Fruit fly (Drosophila melanogaster) whole organism, embryonic: ENCODE results near the gene dmGlut.

ENCODE experiments used
- Adf1 ChIP-seq: fragments of 200-800 bp; sonication (Bioruptor generic); IDR thresholded peaks from 2 replicates; pipeline ENCODE4 v1.3.6; 2022; ENCODE audit warnings: missing biosample characterization, missing genetic modification characterization
- BEAF-32 ChIP-seq: fragments of 200-800 bp; sonication (Bioruptor generic); optimal IDR thresholded peaks from 3 replicates; lab custom pipeline; 2017; ENCODE audit warnings: missing biosample characterization, missing genetic modification characterization, mild to moderate bottlenecking, moderate library complexity, missing genetic modification reagents
- CG10543 ChIP-seq: fragments of 200-800 bp; sonication (Bioruptor generic); optimal IDR thresholded peaks from 3 replicates; lab custom pipeline; 2017; ENCODE audit warnings: missing biosample characterization, mild to moderate bottlenecking, missing genetic modification characterization, moderate library complexity
- CG11093 ChIP-seq: fragments of 200-800 bp; sonication (Bioruptor generic); IDR thresholded peaks from 3 replicates; pipeline ENCODE4 v1.3.6; 2022; ENCODE audit warnings: missing biosample characterization, missing genetic modification characterization
- CG11695 ChIP-seq: fragments of 200-800 bp; sonication (Bioruptor generic); IDR thresholded peaks from 3 replicates; pipeline ENCODE4 v1.3.6; 2022; ENCODE audit warnings: missing biosample characterization, missing genetic modification characterization
- CG12155 ChIP-seq: fragments of 200-800 bp; sonication (Bioruptor generic); optimal IDR thresholded peaks from 3 replicates; lab custom pipeline; 2016; ENCODE audit warnings: missing biosample characterization, missing genetic modification characterization
- CG13296 ChIP-seq: fragments of 200-800 bp; sonication (Bioruptor generic); optimal IDR thresholded peaks from 3 replicates; lab custom pipeline; 2018; ENCODE audit warnings: missing biosample characterization, mild to moderate bottlenecking, missing genetic modification characterization
- CG13775 ChIP-seq: fragments of 200-800 bp; sonication (Bioruptor generic); optimal IDR thresholded peaks from 3 replicates; lab custom pipeline; 2017; ENCODE audit warnings: missing biosample characterization, mild to moderate bottlenecking, missing genetic modification characterization
- CG15479 ChIP-seq: fragments of 200-800 bp; sonication (Bioruptor generic); optimal IDR thresholded peaks from 3 replicates; lab custom pipeline; 2019; ENCODE audit warnings: missing biosample characterization, mild to moderate bottlenecking, missing genetic modification characterization, moderate library complexity
- CG17385 ChIP-seq: fragments of 200-800 bp; sonication (Bioruptor generic); optimal IDR thresholded peaks from 3 replicates; lab custom pipeline; 2018; ENCODE audit warnings: missing biosample characterization, mild to moderate bottlenecking, missing genetic modification characterization
- CG18764 ChIP-seq: fragments of 200-800 bp; sonication (Bioruptor generic); optimal IDR thresholded peaks from 3 replicates; lab custom pipeline; 2016; ENCODE audit warnings: missing biosample characterization, missing genetic modification characterization
- CG2129 ChIP-seq: fragments of 200-800 bp; sonication (Bioruptor generic); IDR thresholded peaks from 2 replicates; pipeline ENCODE4 v1.3.6; 2022; ENCODE audit warnings: missing biosample characterization, missing genetic modification characterization; ENCODE audit not compliant: partially characterized antibody
- CG3163 ChIP-seq: fragments of 200-800 bp; sonication (Bioruptor generic); optimal IDR thresholded peaks from 3 replicates; lab custom pipeline; 2016; ENCODE audit warnings: missing biosample characterization, missing genetic modification characterization
- CG33557 ChIP-seq: fragments of 200-800 bp; sonication (Bioruptor generic); optimal IDR thresholded peaks from 2 replicates; lab custom pipeline; 2019; ENCODE audit warnings: missing biosample characterization, mild to moderate bottlenecking, missing genetic modification characterization, moderate library complexity
- CG34224 ChIP-seq: fragments of 200-800 bp; sonication (Bioruptor generic); IDR thresholded peaks from 3 replicates; pipeline ENCODE4 v1.3.6; 2022; ENCODE audit warnings: missing biosample characterization, missing genetic modification characterization; ENCODE audit not compliant: partially characterized antibody
- CG3838 ChIP-seq: fragments of 200-800 bp; sonication (Bioruptor generic); optimal IDR thresholded peaks from 3 replicates; lab custom pipeline; 2016; ENCODE audit warnings: missing biosample characterization, missing genetic modification characterization
- CG4328 ChIP-seq: fragments of 200-800 bp; sonication (Bioruptor generic); optimal IDR thresholded peaks from 3 replicates; lab custom pipeline; 2017; ENCODE audit warnings: missing biosample characterization, missing genetic modification reagents, missing genetic modification characterization
- CG7839 ChIP-seq: fragments of 200-800 bp; sonication (Bioruptor generic); optimal IDR thresholded peaks from 3 replicates; lab custom pipeline; 2018; ENCODE audit warnings: missing biosample characterization, mild to moderate bottlenecking, missing genetic modification characterization, moderate library complexity
- CG8924 ChIP-seq: fragments of 200-800 bp; optimal IDR thresholded peaks from 3 replicates; lab custom pipeline; 2019; ENCODE audit warnings: missing biosample characterization, mild to moderate bottlenecking, missing genetic modification characterization, moderate library complexity
- CG9215 ChIP-seq: fragments of 200-800 bp; sonication (Bioruptor generic); IDR thresholded peaks from 2 replicates; pipeline ENCODE4 v1.3.6; 2022; ENCODE audit warnings: missing biosample characterization, missing genetic modification characterization
- Dref ChIP-seq: fragments of 200-800 bp; sonication (Bioruptor generic); IDR thresholded peaks from 2 replicates; pipeline ENCODE4 v1.3.6; 2022; ENCODE audit warnings: missing biosample characterization, missing genetic modification characterization
- Hr3 ChIP-seq: fragments of 200-800 bp; sonication (Bioruptor generic); optimal IDR thresholded peaks from 3 replicates; lab custom pipeline; 2016; ENCODE audit warnings: missing biosample characterization, missing genetic modification characterization
- Hr51 ChIP-seq, 2 experiments: fragments of 200-800 bp; sonication (Bioruptor generic); optimal IDR thresholded peaks; 2 replicates in 1 of 2; 3 replicates in 1 of 2; lab custom pipeline; 2016 to 2018; ENCODE audit warnings: missing biosample characterization in 2 of 2, missing genetic modification characterization in 2 of 2, mild to moderate bottlenecking in 1 of 2, moderate library complexity in 1 of 2
- Hsf ChIP-seq: fragments of 200-800 bp; sonication (Bioruptor generic); optimal IDR thresholded peaks from 3 replicates; lab custom pipeline; 2016; ENCODE audit warnings: missing biosample characterization, missing genetic modification characterization
- NfI ChIP-seq: fragments of 200-800 bp; sonication (Bioruptor generic); optimal IDR thresholded peaks from 3 replicates; lab custom pipeline; 2018; ENCODE audit warnings: missing biosample characterization, mild to moderate bottlenecking, missing genetic modification characterization, moderate library complexity
- Sry-β ChIP-seq: fragments of 200-800 bp; sonication (Bioruptor generic); optimal IDR thresholded peaks from 2 replicates; lab custom pipeline; 2018; ENCODE audit warnings: missing biosample characterization, mild to moderate bottlenecking, missing genetic modification characterization, moderate library complexity
- az2 ChIP-seq: fragments of 200-800 bp; sonication (Bioruptor generic); optimal IDR thresholded peaks from 3 replicates; lab custom pipeline; 2016; ENCODE audit warnings: missing biosample characterization, missing genetic modification characterization
- bcd ChIP-seq: fragments of 200-800 bp; sonication (Bioruptor generic); optimal IDR thresholded peaks from 2 replicates; lab custom pipeline; 2017; ENCODE audit warnings: missing biosample characterization, mild to moderate bottlenecking, missing genetic modification characterization
- cato ChIP-seq: fragments of 200-800 bp; sonication (Bioruptor generic); optimal IDR thresholded peaks from 2 replicates; lab custom pipeline; 2016; ENCODE audit warnings: missing biosample characterization, missing genetic modification characterization, borderline replicate concordance
- caup ChIP-seq: fragments of 200-800 bp; sonication (Bioruptor generic); optimal IDR thresholded peaks from 3 replicates; lab custom pipeline; 2017; ENCODE audit warnings: missing biosample characterization, mild to moderate bottlenecking, missing genetic modification characterization, moderate library complexity; ENCODE audit not compliant: severe bottlenecking
- dan ChIP-seq: fragments of 200-800 bp; sonication (Bioruptor generic); IDR thresholded peaks from 2 replicates; pipeline ENCODE4 v1.3.6; 2022; ENCODE audit warnings: missing biosample characterization, missing genetic modification characterization
- dimm ChIP-seq: fragments of 200-800 bp; sonication (Bioruptor generic); IDR thresholded peaks from 2 replicates; pipeline ENCODE4 v1.3.6; 2022; ENCODE audit warnings: missing biosample characterization, missing genetic modification characterization
- en ChIP-seq: fragments of 200-800 bp; sonication (Bioruptor generic); optimal IDR thresholded peaks from 2 replicates; lab custom pipeline; 2016; ENCODE audit warnings: missing biosample characterization, missing genetic modification characterization
- exex ChIP-seq: fragments of 200-800 bp; sonication (Bioruptor generic); optimal IDR thresholded peaks from 4 replicates; lab custom pipeline; 2018; ENCODE audit warnings: missing biosample characterization, mild to moderate bottlenecking, missing genetic modification characterization, moderate library complexity
- fd96Cb ChIP-seq: fragments of 200-800 bp; sonication (Bioruptor generic); optimal IDR thresholded peaks from 2 replicates; lab custom pipeline; 2018; ENCODE audit warnings: missing biosample characterization, mild to moderate bottlenecking, missing genetic modification characterization, moderate library complexity
- gcm2 ChIP-seq: fragments of 200-800 bp; sonication (Bioruptor generic); optimal IDR thresholded peaks from 2 replicates; lab custom pipeline; 2016; ENCODE audit warnings: missing biosample characterization, missing genetic modification characterization
- h ChIP-seq: fragments of >200 bp; optimal IDR thresholded peaks from 2 replicates; lab custom pipeline; 2017
- her ChIP-seq: fragments of 200-800 bp; sonication (Bioruptor generic); optimal IDR thresholded peaks from 2 replicates; lab custom pipeline; 2016; ENCODE audit warnings: missing biosample characterization, missing genetic modification characterization
- kay ChIP-seq: fragments of 200-800 bp; sonication (Bioruptor generic); optimal IDR thresholded peaks from 2 replicates; lab custom pipeline; 2016; ENCODE audit warnings: missing biosample characterization, missing genetic modification characterization
- lab ChIP-seq: fragments of 200-800 bp; sonication (Bioruptor generic); optimal IDR thresholded peaks from 3 replicates; lab custom pipeline; 2017; ENCODE audit warnings: missing biosample characterization, missing genetic modification characterization, mild to moderate bottlenecking, moderate library complexity, missing genetic modification reagents
- luna ChIP-seq: fragments of 200-800 bp; sonication (Bioruptor generic); optimal IDR thresholded peaks from 2 replicates; lab custom pipeline; 2016; ENCODE audit warnings: missing biosample characterization, missing genetic modification characterization
- nom ChIP-seq: fragments of 200-800 bp; sonication (Bioruptor generic); optimal IDR thresholded peaks from 2 replicates; lab custom pipeline; 2017; ENCODE audit warnings: missing biosample characterization, missing genetic modification characterization, mild to moderate bottlenecking, moderate library complexity, missing genetic modification reagents
- pb ChIP-seq: fragments of 200-800 bp; sonication (Bioruptor generic); optimal IDR thresholded peaks from 3 replicates; lab custom pipeline; 2016; ENCODE audit warnings: missing biosample characterization, missing genetic modification characterization
- pfk ChIP-seq: fragments of 200-800 bp; sonication (Bioruptor generic); optimal IDR thresholded peaks from 2 replicates; lab custom pipeline; 2018; ENCODE audit warnings: missing biosample characterization, mild to moderate bottlenecking, missing genetic modification characterization, moderate library complexity
- pho ChIP-seq: fragments of 200-800 bp; sonication (Bioruptor generic); optimal IDR thresholded peaks from 2 replicates; lab custom pipeline; 2016; ENCODE audit warnings: missing biosample characterization, missing genetic modification characterization
- slbo ChIP-seq: fragments of 200-800 bp; sonication (Bioruptor generic); IDR thresholded peaks from 2 replicates; pipeline ENCODE4 v1.3.6; 2022; ENCODE audit warnings: missing biosample characterization, missing genetic modification characterization
- tll ChIP-seq, 2 experiments: fragments of 200-800 bp in 1 of 2; fragments of >200 bp in 1 of 2; sonication (Bioruptor generic) in 1 of 2; optimal IDR thresholded peaks; 2 replicates each; lab custom pipeline; 2017 to 2019; ENCODE audit warnings: missing biosample characterization in 2 of 2, missing genetic modification characterization in 2 of 2, mild to moderate bottlenecking in 1 of 2, moderate library complexity in 1 of 2
- toy ChIP-seq: fragments of 200-800 bp; sonication (Bioruptor generic); IDR thresholded peaks from 2 replicates; pipeline ENCODE4 v1.3.6; 2022; ENCODE audit warnings: missing biosample characterization, missing genetic modification characterization
- trh ChIP-seq: fragments of 200-800 bp; sonication (Bioruptor generic); optimal IDR thresholded peaks from 2 replicates; lab custom pipeline; 2016; ENCODE audit warnings: missing biosample characterization, missing genetic modification characterization
- vnd ChIP-seq: fragments of 200-800 bp; sonication (Bioruptor generic); IDR thresholded peaks from 3 replicates; pipeline ENCODE4 v1.3.6; 2022; ENCODE audit warnings: missing biosample characterization, missing genetic modification characterization; ENCODE audit not compliant: partially characterized antibody

dmGlut gene

DNA sequence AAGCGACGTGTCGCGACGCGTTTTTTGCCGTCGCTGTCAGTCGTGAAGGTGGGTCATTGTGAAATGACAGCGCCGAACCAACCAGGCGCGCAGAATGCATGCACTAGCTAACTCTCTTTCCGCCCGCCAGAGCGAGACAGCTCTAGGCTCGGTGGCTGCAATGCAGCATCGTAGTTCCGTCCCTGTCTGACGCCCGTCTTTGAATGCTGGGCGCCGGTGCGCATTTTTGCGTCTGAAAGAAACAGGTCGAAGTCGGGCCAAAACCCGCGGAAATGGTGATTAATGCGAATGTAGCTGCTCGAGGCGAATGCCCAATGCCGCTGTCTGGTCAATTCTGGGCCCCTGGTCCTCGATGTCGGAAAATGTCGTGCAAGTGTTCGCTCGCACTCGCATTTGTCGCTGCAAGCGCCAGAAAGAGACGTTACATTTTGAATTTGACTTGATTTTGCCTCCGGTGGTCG is 19.9 kb upstream of the dmGlut start (continued):
- peak; percentile 56 for TF ChIP-seq CG18764 (GFP tag; lab: Kevin White, UChicago)
- TF ChIP-seq her (GFP tag; lab: Kevin White, UChicago) = peak; percentile 77
- TF ChIP-seq CG8924 (tag; lab: Kevin White, UChicago) = peak; percentile 32
- TF ChIP-seq en (GFP tag; lab: Kevin White, UChicago) = peak; percentile 10
- TF ChIP-seq CG34224 (GFP tag; lab: Robert Waterston, UW) = no peak
- TF ChIP-seq kay (GFP tag; lab: Kevin White, UChicago) = peak; percentile 89
- no peak for TF ChIP-seq Hr3
- peak; percentile 76 for TF ChIP-seq pfk
- TF ChIP-seq Adf1 (GFP tag; lab: Robert Waterston, UW) = no peak
- peak; percentile 87 for TF ChIP-seq pb (GFP tag; lab: Kevin White, UChicago)
- TF ChIP-seq vnd (GFP tag; lab: Robert Waterston, UW) = no peak
- peak; percentile 68 for TF ChIP-seq CG33557 (GFP tag; lab: Kevin White, UChicago)
- no peak for TF ChIP-seq CG9215 (GFP tag; lab: Robert Waterston, UW)
- TF ChIP-seq NfI (GFP tag; lab: Kevin White, UChicago) = peak; percentile 75
- no peak for TF ChIP-seq cato (GFP tag; lab: Kevin White, UChicago)
- TF ChIP-seq tll (GFP tag; optimal IDR thresholded peaks at IDR 0.05; lab: Kevin White, UChicago) = peak in 1 of 2 experiments; percentile 92
- peak; percentile 76 for TF ChIP-seq exex (tag; lab: Kevin White, UChicago)
- TF ChIP-seq caup (GFP tag; lab: Kevin White, UChicago) = peak; percentile 45
- TF ChIP-seq CG10543 (GFP tag; lab: Kevin White, UChicago) = peak; percentile 100
- TF ChIP-seq BEAF-32 (GFP tag; lab: Kevin White, UChicago) = peak; percentile 11
- TF ChIP-seq h (lab: Kevin White, UChicago) = peak; percentile 25
- TF ChIP-seq CG3163 (GFP tag; lab: Kevin White, UChicago) = peak; percentile 40
- peak; percentile 64 for TF ChIP-seq CG3838
- no peak for TF ChIP-seq fd96Cb (tag; lab: Kevin White, UChicago)
- no peak for TF ChIP-seq luna (GFP tag; lab: Kevin White, UChicago)
- peak; percentile 100 for TF ChIP-seq CG15479 (GFP tag; lab: Kevin White, UChicago)
- peak; percentile 58; the same call in 1 of the 3 replicates for TF ChIP-seq CG11093 (GFP tag; lab: Robert Waterston, UW)
- no peak for TF ChIP-seq dimm
- TF ChIP-seq CG13775 = peak; percentile 41
- TF ChIP-seq CG2129 = no peak
- no peak for TF ChIP-seq dan (GFP tag; lab: Robert Waterston, UW)
- no peak for TF ChIP-seq Hsf (GFP tag; lab: Kevin White, UChicago)
- TF ChIP-seq trh (GFP tag; lab: Kevin White, UChicago) = no peak
- TF ChIP-seq Dref (GFP tag; lab: Robert Waterston, UW) = no peak
- peak; percentile 32 for TF ChIP-seq bcd
- peak; percentile 28 for TF ChIP-seq pho (GFP tag; lab: Kevin White, UChicago)
- TF ChIP-seq lab (GFP tag; lab: Kevin White, UChicago) = peak; percentile 83
- TF ChIP-seq Sry-β (GFP tag; lab: Kevin White, UChicago) = peak; percentile 46
- TF ChIP-seq CG13296 = peak; percentile 60
- peak; percentile 59 for TF ChIP-seq CG7839
- TF ChIP-seq CG12155 (GFP tag; lab: Kevin White, UChicago) = peak; percentile 57
- TF ChIP-seq Hr51 (GFP tag; optimal IDR thresholded peaks at IDR 0.05; lab: Kevin White, UChicago) = peak; percentile 9 to 69
- TF ChIP-seq gcm2 (GFP tag; lab: Kevin White, UChicago) = peak; percentile 43
- no peak for TF ChIP-seq toy (GFP tag; lab: Robert Waterston, UW)
- peak; percentile 95 for TF ChIP-seq nom (GFP tag; lab: Kevin White, UChicago)
- TF ChIP-seq slbo (GFP tag; lab: Robert Waterston, UW) = no peak
- TF ChIP-seq CG4328 (GFP tag; lab: Kevin White, UChicago) = peak; percentile 56
- no peak for TF ChIP-seq CG11695 (GFP tag; lab: Robert Waterston, UW)
- TF ChIP-seq az2 (GFP tag; lab: Kevin White, UChicago) = no peak
- peak; percentile 76 for TF ChIP-seq CG17385 (GFP tag; lab: Kevin White, UChicago)
